Worm (Caenorhabditis elegans): ENCODE results near the gene C35A5.11.

C35A5.11 gene

DNA sequence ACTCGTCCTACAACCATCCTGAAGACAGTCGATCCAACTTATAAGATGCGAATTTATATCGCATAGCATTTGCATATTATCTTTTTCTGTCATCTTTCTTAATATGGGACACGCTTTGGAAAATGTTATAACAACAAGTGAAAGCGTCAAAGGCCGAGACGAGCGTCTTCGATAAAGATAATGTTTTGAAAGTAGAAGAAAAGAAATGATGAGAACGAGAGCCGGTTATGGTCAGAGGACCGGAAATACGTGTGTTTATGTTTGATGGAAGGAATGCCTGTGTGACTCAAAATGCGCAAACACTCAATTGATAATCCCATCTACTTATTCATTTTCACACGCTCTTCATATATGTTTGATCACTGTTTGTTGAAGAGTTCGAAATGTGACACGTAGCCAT is at the start of gene C35A5.11:
TSS of gene C35A5.11 (minus strand) at position 101 of the 400 bp plus-strand sequence.
- no peak for TF ChIP-seq unc-62 (GFP tag; optimal IDR thresholded peaks at IDR 0.05)

DNA sequence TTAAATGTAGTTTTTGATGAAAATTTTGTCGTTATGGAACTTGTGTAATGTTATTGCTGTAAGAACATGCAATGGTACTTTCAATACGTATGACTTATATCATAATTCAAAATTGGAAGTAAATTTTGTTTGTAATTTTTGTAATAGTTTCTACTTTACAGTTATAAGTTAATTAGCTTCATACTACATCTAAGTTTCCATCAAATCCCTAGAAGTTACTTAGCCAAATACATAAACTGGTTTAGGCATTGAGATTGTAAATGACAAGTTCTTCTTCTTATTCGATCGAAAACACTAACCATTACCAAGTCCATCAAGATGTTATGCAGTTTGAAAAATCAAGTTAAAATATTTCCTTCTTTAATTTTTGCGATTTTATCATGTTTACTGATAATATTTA is 46.8 kb upstream of the C35A5.11 start, which contains the start of gene F32G8.2:
TSS of gene F32G8.2 (plus strand) at position 301 of the 400 bp plus-strand sequence.
- no peak for TF ChIP-seq unc-62 (GFP tag; optimal IDR thresholded peaks at IDR 0.05)

DNA sequence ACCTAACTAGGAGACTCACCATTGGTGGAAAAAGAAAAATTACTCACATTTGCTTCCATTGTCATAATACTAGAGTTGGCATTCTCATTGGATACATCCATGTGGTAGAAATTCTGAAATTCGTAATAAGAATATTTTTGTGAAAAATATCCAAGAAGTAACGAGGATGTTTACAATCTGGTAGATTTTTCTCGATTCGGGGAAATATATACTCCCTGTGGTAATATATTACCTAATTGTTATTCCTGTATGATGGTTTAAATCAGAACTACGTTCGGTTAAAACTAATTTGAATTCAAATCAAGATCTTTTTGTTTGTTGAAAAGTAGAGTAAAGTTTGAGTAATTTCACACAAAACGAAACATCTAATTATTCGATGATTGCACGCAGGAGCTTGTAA is 46.1 kb upstream of the C35A5.11 start, which contains the start of gene srd-34:
TSS of gene srd-34 (minus strand) at position 101 of the 400 bp plus-strand sequence.
- no peak for TF ChIP-seq unc-62 (GFP tag; optimal IDR thresholded peaks at IDR 0.05)

DNA sequence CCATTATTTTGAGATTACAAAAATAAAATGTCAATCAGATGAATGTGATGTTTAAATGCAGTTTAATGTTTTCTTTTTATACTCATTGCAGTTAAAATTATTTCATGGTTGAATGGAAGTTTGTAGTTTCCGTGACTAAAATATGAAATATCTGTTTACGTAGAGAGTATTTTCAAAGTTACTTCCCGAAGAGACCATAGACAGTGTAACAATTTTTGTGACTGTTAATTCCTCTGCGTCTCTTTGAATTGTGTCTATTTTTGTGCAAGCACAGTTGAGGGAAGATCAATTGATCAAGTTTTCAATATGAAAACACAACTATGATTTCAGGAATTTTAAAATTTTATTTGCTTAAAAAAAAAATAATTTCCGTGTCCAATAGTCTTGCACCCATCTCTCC is 43.8 kb upstream of the C35A5.11 start, which contains the start of gene F25D1.5:
TSS of gene F25D1.5 (minus strand) at position 35 of the 400 bp plus-strand sequence.
- TF ChIP-seq unc-62 (GFP tag; optimal IDR thresholded peaks at IDR 0.05) = no peak

DNA sequence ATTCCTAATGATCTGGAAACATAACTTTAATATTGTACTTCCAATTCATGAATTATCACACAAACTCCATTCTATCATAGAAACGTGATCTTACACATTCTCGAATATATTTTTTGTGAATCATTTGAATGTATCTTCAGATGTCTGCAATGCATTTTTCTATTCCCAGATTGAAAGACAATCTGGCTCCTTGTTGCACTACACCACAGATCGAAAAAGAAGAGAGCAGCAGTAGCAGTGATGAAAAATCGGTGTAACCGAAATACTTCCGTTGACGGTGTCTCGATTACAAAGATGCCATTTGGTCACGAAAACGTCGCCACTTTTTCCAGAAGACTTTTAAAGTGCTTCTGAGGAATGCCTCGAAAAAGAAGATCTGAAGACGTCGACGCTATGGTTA is 37.1 kb upstream of the C35A5.11 start, which contains the start of gene degt-1:
TSS of gene degt-1 (plus strand) at position 301 of the 400 bp plus-strand sequence.
- no peak for TF ChIP-seq unc-62 (GFP tag; optimal IDR thresholded peaks at IDR 0.05)

DNA sequence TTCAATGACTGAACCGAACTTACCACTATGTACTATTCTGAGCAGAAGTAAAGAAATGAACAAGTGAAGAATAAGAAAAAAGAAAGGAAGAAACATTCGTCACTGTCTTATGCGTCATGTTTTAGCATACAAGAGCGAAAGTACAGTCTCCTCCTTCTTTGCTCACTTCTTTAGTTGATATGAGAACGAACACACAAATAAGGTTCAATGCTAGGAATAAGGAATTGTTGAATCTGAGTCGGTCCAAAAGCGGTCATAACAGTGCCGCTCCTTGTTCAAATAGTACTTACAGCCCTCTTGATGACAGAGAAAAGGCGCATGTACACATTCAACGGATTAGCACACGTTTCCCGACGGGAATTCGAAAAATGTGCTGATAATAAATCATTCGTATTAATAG is 36.2 kb upstream of the C35A5.11 start, which contains the start of gene F25D1.8:
TSS of gene F25D1.8 (plus strand) at position 301 of the 400 bp plus-strand sequence.
- no peak for TF ChIP-seq unc-62 (GFP tag; optimal IDR thresholded peaks at IDR 0.05)

DNA sequence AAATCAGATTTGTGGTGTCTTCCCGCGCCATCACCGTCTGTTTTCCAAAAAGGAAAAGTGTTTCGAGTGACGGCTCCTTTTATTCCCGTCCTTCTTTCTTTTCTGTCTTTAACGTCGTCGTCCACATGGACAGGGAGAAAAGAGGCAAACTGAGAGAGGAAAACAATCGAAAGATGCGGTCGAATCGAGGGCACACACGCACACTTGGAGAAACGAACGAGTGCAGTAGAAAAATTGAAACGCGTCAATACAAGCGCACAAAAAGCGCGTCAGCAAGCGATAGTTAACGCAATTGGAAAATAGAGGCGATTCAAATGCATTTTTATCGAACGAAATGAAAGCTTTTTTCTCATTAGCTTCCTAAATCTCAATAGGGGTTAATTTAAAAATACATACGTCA is 33.9 kb upstream of the C35A5.11 start:
- no peak for TF ChIP-seq unc-62 (GFP tag; optimal IDR thresholded peaks at IDR 0.05)

DNA sequence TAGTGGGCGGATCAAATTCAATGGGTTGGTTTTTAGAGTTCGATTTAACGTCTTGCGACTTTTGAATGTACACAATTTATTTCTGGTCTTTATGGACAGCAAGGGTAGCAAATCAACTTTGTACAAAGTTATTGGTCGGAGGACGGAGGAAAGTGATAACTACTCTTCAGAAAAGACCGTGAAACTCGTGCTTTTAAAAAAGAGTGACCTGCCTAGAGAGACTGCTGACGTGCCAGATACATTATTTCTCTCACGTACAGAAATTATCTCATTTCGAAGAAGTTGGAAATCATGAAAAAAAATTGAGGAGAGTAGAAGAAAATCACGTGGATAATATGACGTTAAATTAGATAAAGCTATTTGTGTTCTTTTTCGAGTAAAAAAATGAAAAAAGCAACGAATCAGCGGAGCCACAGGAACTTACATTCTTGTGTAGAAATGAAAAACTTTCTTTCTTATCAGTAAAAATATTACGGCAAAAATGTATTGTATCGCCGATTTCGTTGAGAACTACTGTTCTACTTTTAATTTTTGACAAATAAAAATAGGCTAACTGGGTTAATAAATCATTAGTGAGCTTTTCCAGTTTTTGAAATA is 33.3 kb upstream of the C35A5.11 start, which contains the start of gene ppm-1.A:
TSS of gene ppm-1.A (minus strand) at position 294 of the 597 bp plus-strand sequence.
- TF ChIP-seq unc-62 (GFP tag; optimal IDR thresholded peaks at IDR 0.05) = no peak

DNA sequence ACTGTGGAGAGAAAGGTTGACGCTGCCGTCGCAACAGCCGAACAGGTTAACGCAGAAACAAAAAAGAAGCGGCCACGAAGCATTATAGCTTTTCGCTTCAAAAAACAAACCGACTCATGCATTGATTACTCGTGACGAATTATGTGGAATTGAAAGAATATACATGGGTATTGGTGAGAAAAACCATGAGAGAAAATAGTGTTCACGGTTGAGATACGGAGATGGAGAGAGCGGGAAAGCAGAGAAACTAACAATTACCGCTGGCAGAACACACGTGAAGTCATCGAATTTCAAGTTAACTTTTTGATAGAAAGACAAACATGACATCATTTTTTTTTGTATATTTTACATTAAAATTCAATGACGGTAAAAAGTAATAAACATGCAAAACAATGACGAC is 32.4 kb upstream of the C35A5.11 start:
- no peak for TF ChIP-seq unc-62 (GFP tag; optimal IDR thresholded peaks at IDR 0.05)

DNA sequence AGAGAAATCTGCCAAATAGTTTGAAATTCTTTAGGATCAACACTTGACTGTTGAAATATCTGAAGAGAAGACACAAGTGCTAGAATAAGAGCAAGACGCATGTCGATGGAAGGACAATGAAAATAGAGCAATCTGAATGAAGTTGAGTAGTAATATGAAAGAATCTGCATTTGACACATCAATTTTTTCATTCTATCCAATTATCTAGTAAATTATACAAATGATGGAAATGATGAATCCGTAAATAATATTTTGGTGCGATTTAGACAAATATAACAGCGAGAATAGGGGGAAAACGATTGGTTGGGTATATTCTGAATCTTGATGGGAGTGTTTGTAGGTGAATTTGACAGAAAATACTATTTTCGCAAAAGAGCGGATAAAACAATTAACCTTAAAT is 29.8 kb upstream of the C35A5.11 start, which contains the start of gene txt-10:
TSS of gene txt-10 (minus strand) at position 101 of the 400 bp plus-strand sequence.
- TF ChIP-seq unc-62 (GFP tag; optimal IDR thresholded peaks at IDR 0.05) = no peak

DNA sequence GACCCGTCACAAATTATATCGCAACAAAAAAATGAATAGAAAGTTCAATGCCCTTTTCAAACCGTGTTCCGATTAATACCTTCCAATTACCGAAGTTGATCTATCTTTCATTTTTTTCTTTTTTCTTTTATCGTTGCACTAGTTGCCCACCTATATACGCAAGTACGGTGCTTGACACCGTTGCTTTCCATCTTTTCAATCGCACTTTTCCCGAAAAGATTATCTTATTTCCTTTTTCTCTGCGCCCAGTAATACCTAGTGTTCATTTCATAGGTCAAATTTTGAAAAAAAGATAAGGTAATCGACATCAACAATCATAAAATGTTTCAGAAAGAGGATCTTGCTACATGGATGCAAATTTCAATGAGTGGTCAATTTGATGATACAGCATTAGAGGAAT is 26.7 kb upstream of the C35A5.11 start:
- no peak for TF ChIP-seq unc-62 (GFP tag; optimal IDR thresholded peaks at IDR 0.05)

DNA sequence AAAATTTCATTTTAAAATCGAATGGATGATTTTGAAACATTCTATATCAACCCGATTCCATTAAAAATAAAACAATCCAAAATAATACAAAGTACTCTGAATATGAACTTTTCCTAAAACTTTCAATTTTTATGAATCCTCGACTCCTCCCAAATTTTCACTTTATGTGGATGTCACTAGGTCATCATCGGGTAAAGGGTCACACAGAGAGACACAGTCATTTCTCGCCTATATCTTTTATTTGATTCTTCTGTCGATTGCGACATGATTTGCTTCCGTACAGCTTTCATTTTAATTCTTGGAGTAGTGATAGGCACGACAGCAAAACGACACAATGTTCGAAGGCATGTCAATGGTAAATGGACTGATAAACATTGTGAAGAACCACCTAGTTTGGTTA is 25.6 kb upstream of the C35A5.11 start, which contains the start of gene F25D1.3:
TSS of gene F25D1.3 (plus strand) at position 225 of the 400 bp plus-strand sequence.
- no peak for TF ChIP-seq unc-62 (GFP tag; optimal IDR thresholded peaks at IDR 0.05)

DNA sequence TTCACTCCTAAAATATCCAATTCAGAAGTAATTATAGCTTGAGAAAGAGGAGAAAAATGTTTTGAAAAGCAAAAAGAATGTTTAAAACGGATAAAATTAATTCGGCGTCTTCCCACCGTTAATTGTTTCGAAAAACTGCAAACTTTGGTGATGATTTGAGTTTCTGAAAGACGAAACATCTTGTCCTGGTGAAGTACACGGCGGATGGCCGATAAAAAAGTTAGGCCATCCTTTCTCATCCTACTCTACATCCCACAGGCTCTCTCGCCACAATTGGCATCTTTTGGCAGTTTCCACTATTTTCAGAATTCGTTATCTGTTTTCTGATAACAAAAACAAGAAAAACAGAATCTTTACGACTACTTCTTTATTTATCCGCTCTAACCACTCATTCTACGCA is 23.0 kb upstream of the C35A5.11 start, which contains the start of the genes C35A5.8 and hda-11:
TSS of gene C35A5.8 (minus strand) at position 7 of the 400 bp plus-strand sequence.
TSS of gene hda-11 (plus strand) at position 283 of the 400 bp plus-strand sequence.
- TF ChIP-seq unc-62 (GFP tag; optimal IDR thresholded peaks at IDR 0.05) = no peak

DNA sequence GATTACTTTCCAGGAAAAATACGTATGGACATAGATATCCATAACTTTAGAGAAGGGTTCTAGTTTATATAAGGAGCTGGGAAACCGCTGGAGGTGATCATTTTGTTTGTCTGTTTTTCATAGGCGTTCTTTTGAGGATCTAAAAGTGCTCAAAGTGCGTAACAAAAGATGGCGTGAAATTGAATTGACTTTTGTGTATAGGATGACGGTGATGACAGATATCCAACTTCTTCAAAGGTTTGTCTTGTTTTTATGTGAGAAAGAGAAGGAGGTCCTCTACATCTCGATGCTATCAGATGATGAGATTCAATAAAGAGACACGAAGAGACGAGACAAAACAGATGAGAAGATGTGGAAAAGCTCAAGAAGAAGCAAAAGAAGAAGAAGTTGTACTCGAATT is 13.8 kb upstream of the C35A5.11 start:
- no peak for TF ChIP-seq unc-62 (GFP tag; optimal IDR thresholded peaks at IDR 0.05)

DNA sequence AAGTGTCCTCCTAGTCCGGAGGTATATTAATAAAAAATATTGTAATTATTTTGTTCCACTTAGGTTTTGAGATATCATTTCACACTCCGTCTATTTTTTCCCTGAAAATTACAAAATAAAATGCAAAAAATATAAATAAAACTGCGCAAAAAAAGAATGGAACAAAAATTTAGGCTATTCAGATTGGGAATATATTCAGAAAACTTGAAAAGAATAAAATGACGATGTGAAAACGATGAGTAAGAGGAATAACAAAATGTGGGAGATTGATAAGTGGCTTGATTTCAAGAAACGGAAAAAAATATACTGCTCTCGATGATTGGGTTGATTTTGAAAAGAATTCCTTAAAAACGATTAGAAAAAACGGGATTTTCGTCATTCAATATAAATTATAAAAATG is 11.4 kb upstream of the C35A5.11 start, which contains the start of gene dmsr-8:
TSS of gene dmsr-8 (minus strand) at position 101 of the 400 bp plus-strand sequence.
- TF ChIP-seq unc-62 (GFP tag; optimal IDR thresholded peaks at IDR 0.05) = no peak

DNA sequence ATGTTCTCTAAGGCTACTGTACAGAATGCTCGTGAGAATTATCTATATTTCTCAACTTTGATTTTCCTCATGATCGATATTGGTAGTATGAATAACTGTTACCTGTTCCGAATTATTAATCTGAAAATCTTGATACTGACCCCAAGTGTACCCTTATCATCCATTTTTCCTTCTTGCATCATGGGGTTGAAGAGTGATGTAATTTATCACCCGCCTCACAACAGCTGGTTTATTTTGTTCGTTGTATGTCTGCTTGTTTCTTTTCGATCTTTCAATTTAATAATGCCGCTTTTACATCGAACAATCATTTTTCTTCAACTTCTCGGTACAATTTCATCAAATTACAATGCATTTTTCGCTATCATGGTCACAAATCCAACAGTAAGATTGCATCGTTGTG is 5.9 kb upstream of the C35A5.11 start, which contains the start of gene C35A5.6:
TSS of gene C35A5.6 (plus strand) at position 283 of the 400 bp plus-strand sequence.
- no peak for TF ChIP-seq unc-62 (GFP tag; optimal IDR thresholded peaks at IDR 0.05)

DNA sequence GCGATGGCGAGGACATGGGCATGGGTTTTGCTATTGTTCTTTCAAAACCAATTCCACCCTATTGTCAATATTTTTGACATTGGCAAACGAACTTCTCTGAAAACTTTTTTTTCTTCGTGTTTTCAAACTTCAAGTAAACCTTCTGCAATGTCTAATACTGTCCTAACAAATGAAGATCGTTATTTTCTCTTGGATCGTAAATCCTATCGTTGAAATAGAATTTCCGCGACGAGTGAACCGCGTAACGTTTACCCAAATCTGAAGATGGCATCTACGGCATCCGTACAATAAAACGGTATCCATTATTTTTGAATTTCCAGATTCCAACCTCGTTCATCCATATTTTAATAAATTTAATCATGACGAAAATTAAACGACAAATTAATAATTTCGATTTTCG is 2.6 kb upstream of the C35A5.11 start, which contains the start of gene C35A5.5:
TSS of gene C35A5.5 (plus strand) at position 301 of the 400 bp plus-strand sequence.
- TF ChIP-seq unc-62 (GFP tag; optimal IDR thresholded peaks at IDR 0.05) = no peak
